Worm (Caenorhabditis elegans) whole organism, L1 larva: ENCODE measurements around the gene unc-47.

Experiments used
- C04F5.9 ChIP-seq: sonication (generic microtip); optimal IDR thresholded peaks from 2 replicates; lab custom pipeline; 2016; ENCODE audit warnings: missing genetic modification characterization, missing compliant biosample characterization
- C34B4.2 ChIP-seq: sonication (generic microtip); optimal IDR thresholded peaks from 2 replicates; lab custom pipeline; 2017; ENCODE audit warnings: mild to moderate bottlenecking, missing genetic modification characterization, missing compliant biosample characterization
- Y116A8C.19 ChIP-seq: sonication (generic microtip); optimal IDR thresholded peaks from 2 replicates; lab custom pipeline; 2016; ENCODE audit warnings: missing compliant biosample characterization, missing genetic modification characterization, borderline replicate concordance
- alr-1 ChIP-seq: fragments of 200-800 bp; sonication (Bioruptor generic); optimal IDR thresholded peaks from 2 replicates; lab custom pipeline; 2018; ENCODE audit warnings: borderline replicate concordance, mild to moderate bottlenecking, missing genetic modification characterization, missing compliant biosample characterization
- ama-1 ChIP-seq: fragments of 150-350 bp; optimal IDR thresholded peaks from 2 replicates; lab custom pipeline; 2014
- blmp-1 ChIP-seq: fragments of 150-350 bp; optimal IDR thresholded peaks from 2 replicates; lab custom pipeline; 2014; ENCODE audit warnings: missing biosample characterization, missing genetic modification characterization
- ceh-90 ChIP-seq: sonication (generic microtip); optimal IDR thresholded peaks from 2 replicates; lab custom pipeline; 2016; ENCODE audit warnings: missing genetic modification characterization, missing compliant biosample characterization
- dpl-1 ChIP-seq, 3 experiments: fragments of 150-350 bp in 2 of 3; sonication (generic microtip) in 1 of 3; optimal IDR thresholded peaks; 2 replicates each; lab custom pipeline; 2014 to 2017; ENCODE audit warnings: missing biosample characterization in 3 of 3, missing genetic modification characterization in 3 of 3, missing genetic modification reagents in 3 of 3
- dsc-1 ChIP-seq: sonication (generic microtip); optimal IDR thresholded peaks from 2 replicates; lab custom pipeline; 2016; ENCODE audit warnings: mild to moderate bottlenecking, missing genetic modification characterization, missing compliant biosample characterization
- elt-3 ChIP-seq, 6 experiments: fragments of 150-350 bp in 1 of 6; sonication (generic microtip); optimal IDR thresholded peaks; 2 replicates each; lab custom pipeline; 2017 to 2018; ENCODE audit warnings: missing biosample characterization in 6 of 6, missing genetic modification characterization in 6 of 6, inconsistent platforms in 1 of 6
- fkh-8 ChIP-seq: sonication (generic microtip); optimal IDR thresholded peaks from 2 replicates; lab custom pipeline; 2016; ENCODE audit warnings: mild to moderate bottlenecking, missing genetic modification characterization, missing compliant biosample characterization
- hlh-17 ChIP-seq: fragments of 200-800 bp; sonication (Bioruptor generic); optimal IDR thresholded peaks from 2 replicates; lab custom pipeline; 2018; ENCODE audit warnings: missing genetic modification characterization, mild to moderate bottlenecking, missing compliant biosample characterization, moderate library complexity, borderline replicate concordance
- hpl-2 ChIP-seq: fragments of 150-350 bp; optimal IDR thresholded peaks from 2 replicates; lab custom pipeline; 2014; ENCODE audit warnings: missing biosample characterization, missing genetic modification reagents, missing genetic modification characterization
- isw-1 ChIP-seq: fragments of 200-800 bp; sonication (Bioruptor generic); IDR thresholded peaks from 2 replicates; pipeline ENCODE4 v1.3.6; 2022; ENCODE audit warnings: missing genetic modification characterization, missing compliant biosample characterization
- lin-14 ChIP-seq: fragments of 200-800 bp; sonication (Bioruptor generic); optimal IDR thresholded peaks from 2 replicates; lab custom pipeline; 2018; ENCODE audit warnings: mild to moderate bottlenecking, missing genetic modification characterization, moderate library complexity, missing compliant biosample characterization
- lir-3 ChIP-seq: sonication (generic microtip); optimal IDR thresholded peaks from 2 replicates; lab custom pipeline; 2016; ENCODE audit warnings: mild to moderate bottlenecking, missing genetic modification characterization, moderate library complexity, missing compliant biosample characterization; ENCODE audit not compliant: poor library complexity
- lsy-2 ChIP-seq, 2 experiments: fragments of 150-350 bp; optimal IDR thresholded peaks; 2 replicates each; lab custom pipeline; 2014; ENCODE audit warnings: missing biosample characterization in 2 of 2, missing genetic modification characterization in 2 of 2
- mab-9 ChIP-seq: fragments of 200-800 bp; sonication (Bioruptor generic); IDR thresholded peaks from 2 replicates; pipeline ENCODE4 v1.3.6; 2022; ENCODE audit warnings: missing genetic modification reagents, missing genetic modification characterization, missing compliant biosample characterization
- mep-1 ChIP-seq: fragments of 150-350 bp; optimal IDR thresholded peaks from 2 replicates; lab custom pipeline; 2014; ENCODE audit warnings: missing biosample characterization, missing genetic modification characterization
- nhr-12 ChIP-seq: sonication (generic microtip); optimal IDR thresholded peaks from 2 replicates; lab custom pipeline; 2017; ENCODE audit warnings: missing biosample characterization, missing genetic modification characterization
- nhr-19 ChIP-seq: fragments of 200-800 bp; sonication (Bioruptor generic); conservative IDR thresholded peaks from 2 replicates; pipeline ENCODE4 v1.3.6; 2022; ENCODE audit warnings: missing genetic modification characterization, missing compliant biosample characterization
- nhr-20 ChIP-seq: sonication (generic microtip); optimal IDR thresholded peaks from 2 replicates; lab custom pipeline; 2016; ENCODE audit warnings: mild to moderate bottlenecking, missing genetic modification characterization, missing compliant biosample characterization
- nhr-28 ChIP-seq: fragments of 150-350 bp; optimal IDR thresholded peaks from 2 replicates; lab custom pipeline; 2014; ENCODE audit warnings: missing biosample characterization, missing genetic modification characterization
- nhr-71 ChIP-seq: sonication (generic microtip); optimal IDR thresholded peaks from 2 replicates; lab custom pipeline; 2016; ENCODE audit warnings: mild to moderate bottlenecking, missing genetic modification characterization, moderate library complexity, missing compliant biosample characterization
- nhr-77 ChIP-seq: fragments of 150-350 bp; optimal IDR thresholded peaks from 2 replicates; lab custom pipeline; 2014; ENCODE audit warnings: missing biosample characterization, missing genetic modification characterization
- nhr-85 ChIP-seq: sonication (generic microtip); peaks from one replicate; lab custom pipeline; 2016; ENCODE audit warnings: missing genetic modification characterization, inconsistent platforms, missing compliant biosample characterization
- pag-3 ChIP-seq: sonication (generic microtip); optimal IDR thresholded peaks from 2 replicates; lab custom pipeline; 2017; ENCODE audit warnings: missing genetic modification characterization, mild to moderate bottlenecking, missing compliant biosample characterization, antibody characterized with exemption, borderline replicate concordance; ENCODE audit not compliant: insufficient read depth
- pqm-1 ChIP-seq: sonication (generic microtip); optimal IDR thresholded peaks from 3 replicates; lab custom pipeline; 2017; ENCODE audit warnings: missing biosample characterization, missing genetic modification characterization
- snu-23 ChIP-seq: sonication (generic microtip); optimal IDR thresholded peaks from 2 replicates; lab custom pipeline; 2016; ENCODE audit warnings: missing genetic modification characterization, missing compliant biosample characterization
- sptf-1 ChIP-seq: fragments of 150-350 bp; optimal IDR thresholded peaks from 2 replicates; lab custom pipeline; 2014; ENCODE audit warnings: missing biosample characterization, missing genetic modification characterization
- swsn-7 ChIP-seq: sonication (generic microtip); optimal IDR thresholded peaks from 2 replicates; lab custom pipeline; 2016; ENCODE audit warnings: missing genetic modification characterization, missing compliant biosample characterization
- tbx-2 ChIP-seq: sonication (generic microtip); optimal IDR thresholded peaks from 2 replicates; lab custom pipeline; 2016; ENCODE audit warnings: missing genetic modification characterization, missing compliant biosample characterization
- unc-130 ChIP-seq: fragments of 150-350 bp; optimal IDR thresholded peaks from 2 replicates; lab custom pipeline; 2017; ENCODE audit warnings: missing biosample characterization, missing genetic modification characterization, inconsistent platforms
- unc-86 ChIP-seq: sonication (generic microtip); optimal IDR thresholded peaks from 2 replicates; lab custom pipeline; 2016; ENCODE audit warnings: missing genetic modification characterization, missing compliant biosample characterization
- unc-98 ChIP-seq: fragments of 200-800 bp; sonication (Bioruptor generic); IDR thresholded peaks from 2 replicates; pipeline ENCODE4 v1.3.6; 2022; ENCODE audit warnings: missing genetic modification characterization, missing compliant biosample characterization
- ztf-4 ChIP-seq: fragments of 150-350 bp; optimal IDR thresholded peaks from 2 replicates; lab custom pipeline; 2014; ENCODE audit warnings: missing biosample characterization, missing genetic modification characterization

unc-47 gene

DNA sequence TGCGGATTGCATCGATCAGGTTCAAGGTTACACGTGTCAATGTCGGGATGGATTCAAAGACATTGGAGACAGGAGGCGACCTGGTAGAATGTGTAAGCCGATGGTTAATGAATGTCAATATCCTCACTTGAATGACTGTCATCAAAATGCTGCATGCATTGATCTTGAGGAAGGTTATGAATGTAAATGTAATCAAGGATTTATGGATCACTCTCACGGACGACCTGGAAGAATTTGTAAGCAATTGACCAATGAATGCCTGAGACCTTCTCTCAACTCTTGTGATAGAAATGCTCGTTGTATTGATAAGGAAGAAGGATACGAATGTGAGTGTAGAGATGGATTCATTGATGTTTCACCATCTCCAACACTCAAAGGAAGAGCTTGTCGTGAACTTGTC, 8.0 kb downstream of the unc-47 start:
- TF ChIP-seq ceh-90 (tag; lab: Kevin White, UChicago) (no peak), isw-1 (GFP tag; lab: Robert Waterston, UW) (no peak), pag-3 (tag; lab: Kevin White, UChicago) (no peak), nhr-12 (no peak), nhr-28 (tag; lab: Kevin White, UChicago) (no peak), snu-23 (GFP tag; lab: Kevin White, UChicago) (no peak), dpl-1 (GFP tag; optimal IDR thresholded peaks at IDR 0.05; lab: Kevin White, UChicago) (no peak)

DNA sequence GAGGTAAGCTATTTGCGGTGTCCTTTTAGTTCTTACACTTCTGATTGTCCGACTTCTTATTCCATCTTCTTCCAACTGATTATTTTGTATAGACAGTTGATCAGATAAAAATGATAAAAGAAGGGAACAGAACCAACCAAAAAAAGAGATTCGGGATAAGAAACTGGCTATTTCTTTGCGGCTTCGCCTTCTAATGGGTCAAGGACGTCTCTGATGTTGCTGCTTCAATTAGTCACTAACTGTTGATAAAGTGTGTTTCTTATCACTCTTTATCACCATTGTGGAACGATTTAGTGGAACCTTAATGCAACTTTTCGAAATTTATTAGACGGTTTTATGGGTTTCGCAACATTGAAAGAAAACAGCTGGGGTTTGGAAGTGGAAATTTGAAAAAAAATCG, 15.8 kb downstream of the unc-47 start:
- TF ChIP-seq ama-1 (lab: Kevin White, UChicago) (no peak), blmp-1 (tag; lab: Kevin White, UChicago) (peak; percentile 65), elt-3 (tag; optimal IDR thresholded peaks at IDR 0.05; lab: Kevin White, UChicago) (peak in 2 of 6 experiments; percentile 25 to 71), pqm-1 (tag; lab: Kevin White, UChicago) (no peak)

DNA sequence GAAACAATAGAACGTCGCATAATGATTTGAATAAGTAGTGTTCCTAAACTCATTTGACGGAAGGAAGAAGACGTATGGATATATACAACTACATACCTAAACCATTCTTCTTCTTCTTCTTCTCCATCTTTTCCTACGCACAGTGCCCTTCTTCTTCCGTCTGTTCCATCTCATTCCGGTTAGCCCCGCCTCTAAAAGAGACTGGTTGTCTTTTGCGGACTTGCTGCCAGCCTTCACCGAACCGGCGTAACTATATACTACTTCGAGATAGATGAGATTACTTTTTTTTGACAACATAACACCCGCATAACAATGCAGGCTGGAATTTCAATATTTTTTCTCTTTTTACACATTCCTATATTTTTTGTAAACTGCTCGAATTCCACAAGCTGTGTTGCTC, 25.7 kb downstream of the unc-47 start, which contains the start of the genes K08E5.5 and mua-3:
TSS of gene K08E5.5 (minus strand) at position 101 of the 400 bp plus-strand sequence.
TSS of gene mua-3 (plus strand) at position 313 of the 400 bp plus-strand sequence.
- no peak for TF ChIP-seq elt-3 (tag; optimal IDR thresholded peaks at IDR 0.05; lab: Kevin White, UChicago)
- TF ChIP-seq mab-9: no peak
- no peak for TF ChIP-seq Y116A8C.19 (tag; lab: Kevin White, UChicago)
- TF ChIP-seq alr-1 (tag; lab: Kevin White, UChicago): no peak
- no peak for TF ChIP-seq fkh-8
- TF ChIP-seq swsn-7 (tag; lab: Kevin White, UChicago): no peak

DNA sequence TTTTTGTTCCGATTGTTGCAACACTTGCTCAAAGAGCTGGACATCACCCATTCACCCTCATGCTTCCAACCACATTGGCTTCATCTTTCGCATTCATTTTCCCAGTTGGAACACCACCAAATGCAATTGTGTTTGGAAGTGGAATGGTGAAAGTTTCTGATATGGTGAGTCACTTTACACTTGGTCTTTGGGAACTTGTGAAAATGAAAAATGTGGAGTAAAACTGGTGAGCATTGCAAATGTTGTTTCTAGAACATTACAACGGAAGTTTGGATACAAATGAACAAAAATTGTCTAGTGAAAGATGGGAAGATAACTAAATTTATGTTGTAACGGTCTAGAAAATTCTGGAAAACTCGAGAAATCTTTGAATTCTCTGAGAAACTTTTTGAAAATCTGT, 29.8 kb downstream of the unc-47 start:
- TF ChIP-seq Y116A8C.19 (tag; lab: Kevin White, UChicago) (no peak), unc-130 (tag; lab: Kevin White, UChicago) (no peak), nhr-77 (tag; lab: Kevin White, UChicago) (no peak), nhr-85 (tag; lab: Kevin White, UChicago) (no peak), unc-86 (no peak), ztf-4 (tag; lab: Kevin White, UChicago) (no peak), dsc-1 (tag; lab: Kevin White, UChicago) (no peak), ceh-90 (tag; lab: Kevin White, UChicago) (no peak), ama-1 (lab: Kevin White, UChicago) (no peak), mep-1 (no peak), sptf-1 (no peak), lir-3 (tag; lab: Kevin White, UChicago) (no peak), C04F5.9 (tag; lab: Kevin White, UChicago) (no peak), hpl-2 (no peak), elt-3 (tag; optimal IDR thresholded peaks at IDR 0.05; lab: Kevin White, UChicago) (no peak), unc-98 (GFP tag; lab: Robert Waterston, UW) (no peak), nhr-71 (tag; lab: Kevin White, UChicago) (no peak), hlh-17 (GFP tag; lab: Kevin White, UChicago) (no peak), C34B4.2 (tag; lab: Kevin White, UChicago) (no peak), pag-3 (tag; lab: Kevin White, UChicago) (no peak)

DNA sequence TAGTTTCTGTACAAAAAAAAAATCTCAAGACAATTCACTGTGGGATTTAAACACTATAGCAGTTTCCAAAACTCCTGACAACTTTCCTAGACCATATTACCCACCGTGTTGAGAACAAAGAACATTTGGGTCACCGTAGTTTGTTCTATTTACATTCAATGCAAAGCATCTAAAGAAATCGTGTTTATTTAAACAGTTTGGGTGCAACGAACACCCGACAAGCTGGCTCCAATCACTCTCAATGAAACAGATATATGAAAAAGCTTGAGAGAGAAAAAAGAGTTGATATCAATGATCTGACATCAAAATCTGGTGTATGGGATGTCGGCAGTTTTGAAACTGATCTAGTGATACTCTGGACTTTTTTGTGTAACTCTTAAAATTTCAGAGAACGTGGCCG, 31.1 kb downstream of the unc-47 start:
- TF ChIP-seq nhr-20: peak; percentile 5
- TF ChIP-seq ztf-4 (tag; lab: Kevin White, UChicago): peak; percentile 29
- no peak for TF ChIP-seq unc-130 (tag; lab: Kevin White, UChicago)
- TF ChIP-seq ceh-90 (tag; lab: Kevin White, UChicago): no peak
- TF ChIP-seq tbx-2 (tag; lab: Kevin White, UChicago): peak; percentile 42
- TF ChIP-seq lin-14 (GFP tag; lab: Kevin White, UChicago): peak; percentile 34
- TF ChIP-seq snu-23 (GFP tag; lab: Kevin White, UChicago): peak; percentile 15
- no peak for TF ChIP-seq mab-9
- peak; percentile 14 to 16 for TF ChIP-seq lsy-2 (tag; optimal IDR thresholded peaks at IDR 0.05; lab: Kevin White, UChicago)
- TF ChIP-seq nhr-71 (tag; lab: Kevin White, UChicago): peak; percentile 73
- peak; percentile 22; the same call in 1 of the 2 replicates for TF ChIP-seq nhr-19
- TF ChIP-seq, all 84 proteins: peak for 8
